Worm (Caenorhabditis elegans): ENCODE measurements around the gene F26H11.8.

Gene F26H11.8

DNA sequence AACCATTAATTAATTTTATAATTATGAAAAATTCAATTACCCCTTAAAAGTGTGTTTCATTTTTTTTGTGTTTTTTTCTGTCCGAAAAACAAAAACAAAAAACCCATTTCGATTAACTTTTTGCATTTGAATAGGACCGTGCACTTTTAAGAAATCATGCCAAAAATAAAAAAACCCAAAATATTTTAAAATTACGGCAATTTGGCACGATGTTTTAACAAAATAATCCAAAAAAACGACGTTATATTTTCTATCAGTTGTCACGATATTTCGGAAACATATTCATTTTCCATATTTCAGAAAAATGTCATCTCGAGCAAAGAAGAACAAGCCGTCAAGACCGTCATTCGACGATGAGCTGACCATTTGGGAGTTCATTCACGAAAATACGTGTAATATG, 26.6 kb upstream of the F26H11.8 start, which contains the start of gene tebp-1:
tebp-1 (plus strand) TSS at position 301 of the 400 bp plus-strand sequence.
- TF ChIP-seq C16A3.4 (tag; optimal IDR thresholded peaks at IDR 0.05) (no peak), blmp-1 (tag; optimal IDR thresholded peaks at IDR 0.05) (no peak), efl-1 (optimal IDR thresholded peaks at IDR 0.05) (no peak), efl-1 (GFP tag; optimal IDR thresholded peaks at IDR 0.05 in 1 of 2) (peak in 1 of 2 experiments; percentile 2)

DNA sequence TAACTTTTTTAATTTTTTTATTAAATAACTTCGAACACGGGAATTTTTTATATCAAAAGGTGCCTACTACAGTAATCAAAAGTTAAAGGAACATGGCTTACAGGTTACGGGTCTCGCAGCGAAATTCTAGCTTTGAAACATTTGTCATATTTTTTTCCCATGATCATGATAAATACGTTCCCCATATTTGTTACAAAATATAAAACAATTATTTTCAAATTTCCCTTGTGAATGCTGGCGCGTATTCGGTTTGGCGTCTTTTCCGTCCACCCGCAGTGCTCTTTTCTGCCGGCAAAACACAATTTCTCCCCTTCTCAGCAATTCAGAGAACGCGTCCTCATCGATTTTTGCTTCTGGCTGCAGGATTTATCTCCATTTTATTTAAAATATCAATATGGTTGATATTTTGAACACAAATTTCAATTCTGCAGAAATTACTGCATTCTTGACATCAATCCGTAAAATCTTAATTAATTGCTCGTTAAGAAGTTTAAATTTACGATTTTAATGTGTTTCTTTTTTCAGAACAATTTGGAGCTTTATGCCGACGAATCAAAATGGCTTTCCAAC, 23.0 kb upstream of the F26H11.8 start, which contains the start of gene imb-2:
imb-2 (plus strand) TSS at position 520 of the 570 bp plus-strand sequence.
- no peak for TF ChIP-seq nhr-11 (tag; optimal IDR thresholded peaks at IDR 0.05)
- peak; percentile 34 for TF ChIP-seq dsc-1 (tag; optimal IDR thresholded peaks at IDR 0.05)
- TF ChIP-seq ceh-88 (GFP tag; IDR thresholded peaks at IDR 0.05) = no peak
- peak; percentile 9 for TF ChIP-seq xbp-1 (tag; optimal IDR thresholded peaks at IDR 0.05)
- TF ChIP-seq lin-14 (GFP tag; optimal IDR thresholded peaks at IDR 0.05) = peak; percentile 75
- TF ChIP-seq sptf-1 (tag; optimal IDR thresholded peaks at IDR 0.05) = no peak
- peak; percentile 60 to 83 (median 72) for TF ChIP-seq dpl-1 (GFP tag; optimal IDR thresholded peaks at IDR 0.05)
- no peak for TF ChIP-seq ceh-63 (GFP tag; optimal IDR thresholded peaks at IDR 0.05)
- peak; percentile 73 to 77 for TF ChIP-seq efl-1 (optimal IDR thresholded peaks at IDR 0.05)
- TF ChIP-seq efl-1 (GFP tag; optimal IDR thresholded peaks at IDR 0.05 in 1 of 2) = peak; percentile 74 to 96
- no peak for TF ChIP-seq mab-9 (GFP tag; IDR thresholded peaks at IDR 0.05)
- TF ChIP-seq rnt-1 (tag; optimal IDR thresholded peaks at IDR 0.05) = peak; percentile 32
- no peak for TF ChIP-seq aly-2 (tag; optimal IDR thresholded peaks at IDR 0.05)
- TF ChIP-seq ztf-4 (tag; optimal IDR thresholded peaks at IDR 0.05) = no peak
- TF ChIP-seq snpc-4 (tag; optimal IDR thresholded peaks at IDR 0.05) = peak; percentile 34
- TF ChIP-seq F16B12.6 (tag; optimal IDR thresholded peaks at IDR 0.05) = peak; percentile 51
- no peak for TF ChIP-seq alr-1 (tag; optimal IDR thresholded peaks at IDR 0.05; ENCODE audit: borderline replicate concordance)
- peak; percentile 45 for TF ChIP-seq swsn-7 (tag; optimal IDR thresholded peaks at IDR 0.05)
- TF ChIP-seq nhr-47 (tag; optimal IDR thresholded peaks at IDR 0.05) = peak; percentile 46
- peak; percentile 49 for TF ChIP-seq lin-13 (GFP tag; optimal IDR thresholded peaks at IDR 0.05)
- peak; percentile 73 for TF ChIP-seq nhr-71 (tag; optimal IDR thresholded peaks at IDR 0.05)
- TF ChIP-seq nhr-20 (tag; optimal IDR thresholded peaks at IDR 0.05) = peak; percentile 30
- peak; percentile 75 to 82 for TF ChIP-seq lin-35 (GFP tag; optimal IDR thresholded peaks at IDR 0.05)
- peak; percentile 51 for TF ChIP-seq C16A3.4 (tag; optimal IDR thresholded peaks at IDR 0.05)
- TF ChIP-seq nhr-77 (tag; optimal IDR thresholded peaks at IDR 0.05) = peak; percentile 72
- no peak for TF ChIP-seq efl-3 (GFP tag; optimal IDR thresholded peaks at IDR 0.05)
- no peak for TF ChIP-seq ama-1 (optimal IDR thresholded peaks at IDR 0.05)
- peak; percentile 70 for TF ChIP-seq fkh-8 (tag; optimal IDR thresholded peaks at IDR 0.05)
- TF ChIP-seq tbx-2 (tag; optimal IDR thresholded peaks at IDR 0.05) = peak; percentile 4
- TF ChIP-seq pqm-1 (tag; optimal IDR thresholded peaks at IDR 0.05) = no peak
- TF ChIP-seq C04F5.9 (tag; optimal IDR thresholded peaks at IDR 0.05) = no peak
- no peak for TF ChIP-seq ets-5 (GFP tag; IDR thresholded peaks at IDR 0.05)
- no peak for TF ChIP-seq nhr-19 (GFP tag; conservative IDR thresholded peaks at IDR 0.05)
- peak; percentile 19 for TF ChIP-seq nhr-85 (tag)
- TF ChIP-seq snu-23 (GFP tag; optimal IDR thresholded peaks at IDR 0.05) = peak; percentile 46
- peak; percentile 61 to 86 for TF ChIP-seq lsy-2 (tag; optimal IDR thresholded peaks at IDR 0.05)
- TF ChIP-seq ceh-82 (tag; optimal IDR thresholded peaks at IDR 0.05) = peak in 1 of 3 experiments; percentile 62
- no peak for TF ChIP-seq sox-4 (tag; optimal IDR thresholded peaks at IDR 0.05)
- TF ChIP-seq unc-86 (tag; optimal IDR thresholded peaks at IDR 0.05) = peak; percentile 33
- peak; percentile 9; the same call in 1 of the 2 replicates for TF ChIP-seq isw-1 (GFP tag; IDR thresholded peaks at IDR 0.05)
- TF ChIP-seq fkh-10 (GFP tag; optimal IDR thresholded peaks at IDR 0.05) = peak; percentile 5
- TF ChIP-seq nhr-84 (tag; optimal IDR thresholded peaks at IDR 0.05) = no peak
- TF ChIP-seq ces-1 (GFP tag; optimal IDR thresholded peaks at IDR 0.05) = no peak
- peak; percentile 58 for TF ChIP-seq lin-15B (tag; optimal IDR thresholded peaks at IDR 0.05)

Measured in whole organism, L1 larva.